Worm (Caenorhabditis elegans): Measurements from ENCODE around the gene F55B12.2.

DNA sequence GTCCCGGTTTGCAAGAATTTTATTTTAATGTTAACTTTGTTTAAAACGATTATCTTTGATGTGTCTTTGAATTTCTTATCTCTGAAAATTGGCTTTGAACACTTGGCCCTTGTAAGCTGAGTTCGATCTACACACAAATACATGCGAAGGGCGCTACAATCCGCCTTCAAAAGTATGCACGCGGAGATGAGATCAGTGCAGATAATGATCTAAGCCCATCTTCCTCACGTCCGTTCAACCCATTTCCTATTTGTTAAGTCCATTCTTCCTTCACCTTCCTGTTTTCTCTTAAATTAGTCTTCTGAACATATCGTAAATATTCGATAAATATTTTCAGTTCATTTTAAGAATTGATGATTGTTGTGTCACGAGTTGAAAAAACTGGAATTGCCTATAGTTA is 49.6 kb upstream of the F55B12.2 start, which contains the start of gene nhr-175:
- TF ChIP-seq flt-1 (GFP tag; IDR thresholded peaks at IDR 0.05) (no peak), ama-1 (optimal IDR thresholded peaks at IDR 0.05) (no peak)

Data from whole organism, early embryonic.